Worm (Caenorhabditis elegans) whole organism, L4 larva: ENCODE results near the gene asp-18.
A peak's percentile ranks its signal among the peaks of the same experiment; 100 is the strongest.

Source experiments
- D1046.2 ChIP-seq: fragments of 200-800 bp; sonication (Bioruptor generic); IDR thresholded peaks from 2 replicates; pipeline ENCODE4 v1.3.6; 2022; ENCODE audit warnings: missing genetic modification characterization, missing compliant biosample characterization
- F26F4.8 ChIP-seq: fragments of 200-800 bp; sonication (Bioruptor generic); conservative IDR thresholded peaks from 2 replicates; pipeline ENCODE4 v1.3.6; 2022; ENCODE audit warnings: missing genetic modification characterization, missing compliant biosample characterization
- F44E2.7 ChIP-seq: fragments of 200-800 bp; sonication (Bioruptor generic); IDR thresholded peaks from 2 replicates; pipeline ENCODE4 v2.1.2; 2022; ENCODE audit warnings: missing genetic modification characterization, missing compliant biosample characterization
- R02D3.7 ChIP-seq: fragments of 150-350 bp; sonication (generic microtip); optimal IDR thresholded peaks from 3 replicates; lab custom pipeline; 2014; ENCODE audit warnings: missing biosample characterization, missing genetic modification characterization
- T20F7.1 ChIP-seq: fragments of 200-800 bp; sonication (Bioruptor generic); optimal IDR thresholded peaks from 2 replicates; lab custom pipeline; 2018; ENCODE audit warnings: mild to moderate bottlenecking, missing genetic modification characterization, missing compliant biosample characterization
- T26A8.4 ChIP-seq: fragments of 200-800 bp; sonication (Bioruptor generic); IDR thresholded peaks from 2 replicates; pipeline ENCODE4 v1.3.6; 2022; ENCODE audit warnings: missing genetic modification characterization, missing compliant biosample characterization
- Y105C5A.15 ChIP-seq: fragments of 200-800 bp; sonication (Bioruptor generic); IDR thresholded peaks from 2 replicates; pipeline ENCODE4 v1.3.6; 2022; ENCODE audit warnings: missing genetic modification characterization, missing compliant biosample characterization
- Y48G9A.11 ChIP-seq: fragments of 200-800 bp; sonication (Bioruptor generic); IDR thresholded peaks from 2 replicates; pipeline ENCODE4 v1.3.6; 2022; ENCODE audit warnings: missing genetic modification reagents, missing genetic modification characterization, missing compliant biosample characterization
- Y75B8A.6 ChIP-seq: fragments of 200-800 bp; sonication (Bioruptor generic); IDR thresholded peaks from 2 replicates; pipeline ENCODE4 v1.3.6; 2022; ENCODE audit warnings: missing genetic modification reagents, missing genetic modification characterization, missing compliant biosample characterization
- ZK337.2 ChIP-seq: fragments of 200-800 bp; sonication (Bioruptor generic); IDR thresholded peaks from 2 replicates; pipeline ENCODE4 v1.3.6; 2022; ENCODE audit warnings: missing genetic modification reagents, missing genetic modification characterization, missing compliant biosample characterization
- ZK546.5 ChIP-seq, 2 experiments: sonication (generic microtip); optimal IDR thresholded peaks; 2 replicates each; lab custom pipeline; 2017; ENCODE audit warnings: missing biosample characterization in 2 of 2, missing genetic modification characterization in 2 of 2
- aha-1 ChIP-seq: fragments of 150-350 bp; peaks from one replicate; lab custom pipeline; 2014; ENCODE audit warnings: missing biosample characterization, missing genetic modification characterization
- aly-2 ChIP-seq: sonication (generic microtip); optimal IDR thresholded peaks from 2 replicates; lab custom pipeline; 2018; ENCODE audit warnings: missing biosample characterization, missing genetic modification characterization
- ctbp-1 ChIP-seq: fragments of 200-800 bp; sonication (Bioruptor generic); IDR thresholded peaks from 2 replicates; pipeline ENCODE4 v1.3.6; 2022; ENCODE audit warnings: missing genetic modification reagents, missing genetic modification characterization, missing compliant biosample characterization
- daf-16 ChIP-seq, 3 experiments: sonication (generic microtip); optimal IDR thresholded peaks; 2 replicates each; lab custom pipeline; 2016 to 2017; ENCODE audit warnings: missing genetic modification characterization in 3 of 3, missing genetic modification reagents in 3 of 3, mild to moderate bottlenecking in 2 of 3, missing compliant biosample characterization in 2 of 3, missing biosample characterization in 1 of 3, moderate library complexity in 1 of 3
- dmd-6 ChIP-seq: fragments of 200-800 bp; sonication (Bioruptor generic); IDR thresholded peaks from 2 replicates; pipeline ENCODE4 v1.3.6; 2022; ENCODE audit warnings: missing genetic modification reagents, missing genetic modification characterization, missing compliant biosample characterization
- dmd-8 ChIP-seq: fragments of 200-800 bp; sonication (Bioruptor generic); IDR thresholded peaks from 2 replicates; pipeline ENCODE4 v1.3.6; 2022; ENCODE audit warnings: missing genetic modification characterization, missing compliant biosample characterization
- dmd-9 ChIP-seq: fragments of 200-800 bp; sonication (Bioruptor generic); IDR thresholded peaks from 2 replicates; pipeline ENCODE4 v1.3.6; 2022; ENCODE audit warnings: missing genetic modification reagents, missing genetic modification characterization, missing compliant biosample characterization
- hlh-11 ChIP-seq: fragments of 200-800 bp; sonication (Bioruptor generic); optimal IDR thresholded peaks from 2 replicates; lab custom pipeline; 2018; ENCODE audit warnings: mild to moderate bottlenecking, missing genetic modification characterization, missing compliant biosample characterization
- hlh-30 ChIP-seq: sonication (generic microtip); optimal IDR thresholded peaks from 2 replicates; lab custom pipeline; 2017; ENCODE audit warnings: antibody characterized with exemption, mild to moderate bottlenecking, missing genetic modification characterization, missing compliant biosample characterization; ENCODE audit not compliant: insufficient read depth
- hmg-1.1 ChIP-seq: fragments of 200-800 bp; sonication (Bioruptor generic); IDR thresholded peaks from 2 replicates; pipeline ENCODE4 v1.3.6; 2022; ENCODE audit warnings: missing genetic modification reagents, missing genetic modification characterization, missing compliant biosample characterization
- lin-39 ChIP-seq: fragments of 150-350 bp; optimal IDR thresholded peaks from 2 replicates; lab custom pipeline; 2014; ENCODE audit warnings: missing biosample characterization, missing genetic modification reagents, missing genetic modification characterization
- nhr-111 ChIP-seq: fragments of 200-800 bp; sonication (Bioruptor generic); optimal IDR thresholded peaks from 2 replicates; lab custom pipeline; 2018; ENCODE audit warnings: mild to moderate bottlenecking, missing genetic modification characterization, missing compliant biosample characterization
- nhr-28 ChIP-seq: fragments of 150-350 bp; optimal IDR thresholded peaks from 2 replicates; lab custom pipeline; 2014; ENCODE audit warnings: missing biosample characterization, missing genetic modification characterization
- nhr-48 ChIP-seq: sonication (generic microtip); optimal IDR thresholded peaks from 2 replicates; lab custom pipeline; 2016; ENCODE audit warnings: mild to moderate bottlenecking, missing genetic modification characterization, missing compliant biosample characterization
- nhr-77 ChIP-seq: fragments of 150-350 bp; optimal IDR thresholded peaks from 2 replicates; lab custom pipeline; 2014; ENCODE audit warnings: missing biosample characterization, missing genetic modification characterization
- pha-4 ChIP-seq, 2 experiments: fragments of 150-350 bp in 1 of 2; fragments of 200-800 bp in 1 of 2; sonication (Bioruptor generic) in 1 of 2; IDR thresholded peaks in 1 of 2; optimal IDR thresholded peaks in 1 of 2; 2 replicates each; pipeline versions ENCODE4 v1.3.6 to Lab custom; 2014 to 2022; ENCODE audit warnings: missing genetic modification characterization in 2 of 2, missing genetic modification reagents in 2 of 2, missing biosample characterization in 1 of 2, missing compliant biosample characterization in 1 of 2
- pqm-1 ChIP-seq: sonication (generic microtip); optimal IDR thresholded peaks from 2 replicates; lab custom pipeline; 2017; ENCODE audit warnings: missing biosample characterization, missing genetic modification characterization
- set-16 ChIP-seq: fragments of 200-800 bp; sonication (Bioruptor generic); IDR thresholded peaks from 2 replicates; pipeline ENCODE4 v1.3.6; 2022; ENCODE audit warnings: missing genetic modification reagents, missing genetic modification characterization, missing compliant biosample characterization
- snpc-4 ChIP-seq: fragments of 150-350 bp; optimal IDR thresholded peaks from 2 replicates; lab custom pipeline; 2014; ENCODE audit warnings: missing biosample characterization, missing genetic modification characterization
- tra-1 ChIP-seq: fragments of 200-800 bp; sonication (Bioruptor generic); IDR thresholded peaks from 2 replicates; pipeline ENCODE4 v1.3.6; 2022; ENCODE audit warnings: missing genetic modification reagents, missing genetic modification characterization, missing compliant biosample characterization
- unc-39 ChIP-seq: sonication (generic microtip); optimal IDR thresholded peaks from 2 replicates; lab custom pipeline; 2017; ENCODE audit warnings: missing biosample characterization, missing genetic modification characterization
- unc-62 ChIP-seq, 3 experiments: fragments of 150-350 bp in 1 of 3; sonication (generic microtip); optimal IDR thresholded peaks in 2 of 3; peaks in 1 of 3; 1 replicate in 1 of 3; 2 replicates in 2 of 3; lab custom pipeline; 2014 to 2017; ENCODE audit warnings: missing biosample characterization in 3 of 3, missing genetic modification characterization in 3 of 3, missing genetic modification reagents in 3 of 3, missing genotype in 1 of 3
- zag-1 ChIP-seq: fragments of 150-350 bp; optimal IDR thresholded peaks from 2 replicates; lab custom pipeline; 2014; ENCODE audit warnings: missing biosample characterization, missing genetic modification characterization
- ztf-7 ChIP-seq: fragments of 150-350 bp; optimal IDR thresholded peaks from 2 replicates; lab custom pipeline; 2014; ENCODE audit warnings: missing biosample characterization, missing genetic modification characterization

Gene asp-18

ce11 chrV:18706063-18706620 lies 25.3 kb downstream of the asp-18 start, which contains the start of gene Y17D7C.1:
Gene Y17D7C.1, plus strand, starts transcription at chrV:18706570.
- TF ChIP-seq aha-1 (tag; lab: Kevin White, UChicago) = peak; percentile 94
- no peak for TF ChIP-seq T20F7.1
- TF ChIP-seq dmd-8 = peak; percentile 3; the same call in 1 of the 2 replicates
- no peak for TF ChIP-seq ztf-7 (tag; lab: Kevin White, UChicago)
- peak in 1 of 2 experiments; percentile 4 for TF ChIP-seq unc-62 (GFP tag; optimal IDR thresholded peaks at IDR 0.05 in 1 of 2; lab: Kevin White, UChicago)
- no peak for TF ChIP-seq unc-62 (tag; optimal IDR thresholded peaks at IDR 0.05; lab: Kevin White, UChicago)

- TF ChIP-seq F44E2.7 (GFP tag; lab: Robert Waterston, UW) (0 out of 2 replicates have a peak, but pooled peaks have one; percentile 2), F26F4.8 (0 out of 2 replicates have a peak, but pooled peaks have one; percentile 46), ctbp-1 (GFP tag; lab: Robert Waterston, UW) (0 out of 2 replicates have a peak, but pooled peaks have one; percentile 27), tra-1 (0 out of 2 replicates have a peak, but pooled peaks have one; percentile 51), unc-62 (GFP tag; optimal IDR thresholded peaks at IDR 0.05 in 1 of 2; lab: Kevin White, UChicago) (peak in 1 of 2 experiments; percentile 83), unc-62 (tag; optimal IDR thresholded peaks at IDR 0.05; lab: Kevin White, UChicago) (no peak), D1046.2 (GFP tag; lab: Robert Waterston, UW) (0 out of 2 replicates have a peak, but pooled peaks have one; percentile 24), dmd-9 (GFP tag; lab: Robert Waterston, UW) (peak; percentile 63; the same call in 1 of the 2 replicates), hlh-30 (tag; lab: Kevin White, UChicago) (no peak), nhr-111 (GFP tag; lab: Kevin White, UChicago) (no peak), Y105C5A.15 (GFP tag; lab: Robert Waterston, UW) (0 out of 2 replicates have a peak, but pooled peaks have one; percentile 38), hlh-11 (tag; lab: Kevin White, UChicago) (no peak), dmd-8 (peak; percentile 69), ZK546.5 (tag; optimal IDR thresholded peaks at IDR 0.05; lab: Kevin White, UChicago) (no peak), set-16 (GFP tag; lab: Robert Waterston, UW) (no peak)
- TF ChIP-seq, all 104 proteins: peak for 9
Observed at ce11 chrV:18705319-18706062, 26.0 kb downstream of the asp-18 start.

- TF ChIP-seq daf-16 (GFP tag; optimal IDR thresholded peaks at IDR 0.05; lab: Kevin White, UChicago) (no peak), daf-16 (tag; optimal IDR thresholded peaks at IDR 0.05; lab: Kevin White, UChicago) (peak; percentile 80), T20F7.1 (no peak), pqm-1 (tag; lab: Kevin White, UChicago) (peak; percentile 79), snpc-4 (tag; lab: Kevin White, UChicago) (no peak), Y75B8A.6 (GFP tag; lab: Robert Waterston, UW) (no peak), Y48G9A.11 (GFP tag; lab: Robert Waterston, UW) (no peak), nhr-48 (tag; lab: Kevin White, UChicago) (peak; percentile 57), hmg-1.1 (GFP tag; lab: Robert Waterston, UW) (no peak), ZK337.2 (GFP tag; lab: Robert Waterston, UW) (no peak), nhr-77 (tag; lab: Kevin White, UChicago) (peak; percentile 3), unc-39 (tag; lab: Kevin White, UChicago) (no peak), T26A8.4 (GFP tag; lab: Robert Waterston, UW) (no peak), aly-2 (tag; lab: Kevin White, UChicago) (no peak), R02D3.7 (tag; lab: Kevin White, UChicago) (no peak), lin-39 (tag; lab: Kevin White, UChicago) (no peak), pha-4 (GFP tag; IDR thresholded peaks at IDR 0.05; lab: Robert Waterston, UW) (no peak), pha-4 (tag; optimal IDR thresholded peaks at IDR 0.05; lab: Kevin White, UChicago) (no peak), zag-1 (tag; lab: Kevin White, UChicago) (no peak), hlh-11 (tag; lab: Kevin White, UChicago) (peak; percentile 74), dmd-6 (GFP tag; lab: Robert Waterston, UW) (peak; percentile 52; the same call in 1 of the 2 replicates), nhr-28 (tag; lab: Kevin White, UChicago) (peak; percentile 77)
Observed at ce11 chrV:18701306-18701705, 30.2 kb downstream of the asp-18 start, which contains the start of gene Y69H2.9. Gene Y69H2.9, plus strand, starts transcription at chrV:18701538.
